Worm (Caenorhabditis elegans): ENCODE measurements around the gene oac-54.
A peak's percentile ranks its signal among the peaks of the same experiment; 100 is the strongest.

DNA sequence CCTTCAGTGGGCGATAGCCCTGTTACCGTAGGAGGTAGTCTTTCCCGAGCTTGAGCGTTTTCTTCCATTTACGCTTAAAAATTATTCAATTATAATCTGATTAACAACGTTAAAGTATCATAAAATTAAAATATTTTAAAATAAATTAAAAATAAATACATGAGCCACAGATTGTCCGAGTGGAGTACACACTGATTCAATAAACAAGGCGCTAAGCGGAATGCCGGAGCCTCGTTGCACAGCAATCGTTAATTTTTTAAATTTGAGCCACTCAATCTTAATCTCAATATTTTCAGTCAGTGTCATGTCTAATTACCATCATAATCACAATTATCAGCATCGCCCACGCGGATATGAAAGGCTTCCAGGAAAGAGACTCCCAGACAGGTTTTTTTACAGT lies 19.2 kb downstream of the oac-54 start, which contains the start of the genes sec-5 and pir-1:
- TF ChIP-seq egl-27 (tag; optimal IDR thresholded peaks at IDR 0.05) (no peak), ztf-4 (tag; optimal IDR thresholded peaks at IDR 0.05) (no peak), nhr-237 (tag; optimal IDR thresholded peaks at IDR 0.05) (no peak), fos-1 (tag; optimal IDR thresholded peaks at IDR 0.05) (peak; percentile 33), nhr-10 (tag; optimal IDR thresholded peaks at IDR 0.05) (no peak), lsy-2 (tag; optimal IDR thresholded peaks at IDR 0.05) (peak; percentile 18 to 71), skn-1 (tag; optimal IDR thresholded peaks at IDR 0.05) (no peak), nhr-11 (tag; optimal IDR thresholded peaks at IDR 0.05) (no peak), nhr-77 (tag; optimal IDR thresholded peaks at IDR 0.05) (no peak), nhr-21 (tag; optimal IDR thresholded peaks at IDR 0.05) (no peak), nhr-12 (tag; optimal IDR thresholded peaks at IDR 0.05) (no peak), unc-62 (GFP tag; optimal IDR thresholded peaks at IDR 0.05) (no peak)

Measured in whole organism, L2 larva.